Worm (Caenorhabditis elegans) whole organism, L3 larva: ENCODE data around the gene C44B7.5.

Experiments used
- R02D3.7 ChIP-seq: fragments of 150-350 bp; optimal IDR thresholded peaks from 2 replicates; lab custom pipeline; 2014; ENCODE audit warnings: missing biosample characterization, missing genetic modification characterization
- aly-2 ChIP-seq: fragments of 150-350 bp; optimal IDR thresholded peaks from 2 replicates; lab custom pipeline; 2014; ENCODE audit warnings: missing biosample characterization, missing genetic modification characterization
- ama-1 ChIP-seq: fragments of 150-350 bp; optimal IDR thresholded peaks from 2 replicates; lab custom pipeline; 2018
- ceh-16 ChIP-seq: sonication (generic microtip); optimal IDR thresholded peaks from 2 replicates; lab custom pipeline; 2017; ENCODE audit warnings: missing biosample characterization, missing genetic modification characterization
- ceh-28 ChIP-seq: fragments of 150-350 bp; optimal IDR thresholded peaks from 2 replicates; lab custom pipeline; 2014; ENCODE audit warnings: missing biosample characterization, missing genetic modification reagents, missing genetic modification characterization
- ceh-82 ChIP-seq: fragments of 150-350 bp; optimal IDR thresholded peaks from 2 replicates; lab custom pipeline; 2014; ENCODE audit warnings: missing biosample characterization, missing genetic modification characterization
- ceh-9 ChIP-seq: sonication (generic microtip); optimal IDR thresholded peaks from 2 replicates; lab custom pipeline; 2018; ENCODE audit warnings: missing biosample characterization, missing genetic modification characterization
- daf-12 ChIP-seq: fragments of 150-350 bp; optimal IDR thresholded peaks from 2 replicates; lab custom pipeline; 2014; ENCODE audit warnings: missing biosample characterization, missing genetic modification reagents, missing genetic modification characterization
- egl-27 ChIP-seq: sonication (generic microtip); optimal IDR thresholded peaks from 4 replicates; lab custom pipeline; 2017; ENCODE audit warnings: missing biosample characterization, missing genetic modification reagents, missing genetic modification characterization
- elt-1 ChIP-seq: fragments of 150-350 bp; optimal IDR thresholded peaks from 2 replicates; lab custom pipeline; 2014; ENCODE audit warnings: missing biosample characterization, missing genetic modification characterization
- elt-2 ChIP-seq: sonication (generic microtip); optimal IDR thresholded peaks from 2 replicates; lab custom pipeline; 2016; ENCODE audit warnings: missing genetic modification reagents, mild to moderate bottlenecking, missing genetic modification characterization, missing compliant biosample characterization
- elt-3 ChIP-seq, 3 experiments: fragments of 150-350 bp in 1 of 3; sonication (generic microtip) in 2 of 3; optimal IDR thresholded peaks; 2 replicates in 2 of 3; 4 replicates in 1 of 3; lab custom pipeline; 2014 to 2017; ENCODE audit warnings: missing biosample characterization in 3 of 3, missing genetic modification characterization in 3 of 3
- eor-1 ChIP-seq, 2 experiments: fragments of 150-350 bp; optimal IDR thresholded peaks; 2 replicates each; lab custom pipeline; 2014 to 2018; ENCODE audit warnings: missing biosample characterization in 2 of 2, missing genetic modification characterization in 2 of 2
- fkh-10 ChIP-seq: sonication (generic microtip); optimal IDR thresholded peaks from 2 replicates; lab custom pipeline; 2017; ENCODE audit warnings: missing biosample characterization, missing genetic modification reagents, missing genetic modification characterization
- fkh-2 ChIP-seq: fragments of 150-350 bp; optimal IDR thresholded peaks from 2 replicates; lab custom pipeline; 2014; ENCODE audit warnings: missing biosample characterization, missing genetic modification reagents, missing genetic modification characterization
- fos-1 ChIP-seq: fragments of 150-350 bp; optimal IDR thresholded peaks from 2 replicates; lab custom pipeline; 2014; ENCODE audit warnings: missing biosample characterization, missing genetic modification characterization
- hmg-11 ChIP-seq: sonication (generic microtip); optimal IDR thresholded peaks from 2 replicates; lab custom pipeline; 2016; ENCODE audit warnings: missing genetic modification characterization, missing compliant biosample characterization
- jun-1 ChIP-seq: fragments of 150-350 bp; optimal IDR thresholded peaks from 2 replicates; lab custom pipeline; 2014; ENCODE audit warnings: missing biosample characterization, missing genetic modification reagents, missing genetic modification characterization
- lin-15B ChIP-seq: fragments of 150-350 bp; optimal IDR thresholded peaks from 2 replicates; lab custom pipeline; 2014; ENCODE audit warnings: missing biosample characterization, missing genetic modification characterization
- lin-39 ChIP-seq: fragments of 150-350 bp; optimal IDR thresholded peaks from 2 replicates; lab custom pipeline; 2018; ENCODE audit warnings: missing biosample characterization, missing genetic modification reagents, missing genetic modification characterization
- lsy-12 ChIP-seq: sonication (generic microtip); optimal IDR thresholded peaks from 2 replicates; lab custom pipeline; 2016; ENCODE audit warnings: mild to moderate bottlenecking, missing genetic modification characterization, missing compliant biosample characterization
- mml-1 ChIP-seq: fragments of 150-350 bp; sonication (generic microtip); optimal IDR thresholded peaks from 3 replicates; lab custom pipeline; 2014; ENCODE audit warnings: missing biosample characterization, missing genetic modification characterization
- nfya-1 ChIP-seq: sonication (generic microtip); optimal IDR thresholded peaks from 2 replicates; lab custom pipeline; 2017; ENCODE audit warnings: missing genetic modification characterization, mild to moderate bottlenecking, missing compliant biosample characterization, antibody characterized with exemption, moderate library complexity; ENCODE audit not compliant: insufficient read depth
- nhr-11 ChIP-seq: fragments of 150-350 bp; optimal IDR thresholded peaks from 2 replicates; lab custom pipeline; 2014; ENCODE audit warnings: missing biosample characterization, missing genetic modification characterization
- nhr-12 ChIP-seq: fragments of 150-350 bp; optimal IDR thresholded peaks from 2 replicates; lab custom pipeline; 2014; ENCODE audit warnings: missing biosample characterization, missing genetic modification characterization
- nhr-237 ChIP-seq: fragments of 150-350 bp; optimal IDR thresholded peaks from 2 replicates; lab custom pipeline; 2014; ENCODE audit warnings: missing biosample characterization, missing genetic modification characterization
- nhr-25 ChIP-seq: sonication (generic microtip); optimal IDR thresholded peaks from 2 replicates; lab custom pipeline; 2017; ENCODE audit warnings: missing biosample characterization, missing genetic modification characterization
- nhr-28 ChIP-seq: fragments of 150-350 bp; optimal IDR thresholded peaks from 2 replicates; lab custom pipeline; 2014; ENCODE audit warnings: missing biosample characterization, missing genetic modification characterization
- nhr-43 ChIP-seq: sonication (generic microtip); optimal IDR thresholded peaks from 2 replicates; lab custom pipeline; 2016; ENCODE audit warnings: mild to moderate bottlenecking, missing genetic modification characterization, missing compliant biosample characterization; ENCODE audit not compliant: poor library complexity, severe bottlenecking
- nhr-67 ChIP-seq: fragments of 150-350 bp; optimal IDR thresholded peaks from 2 replicates; lab custom pipeline; 2014; ENCODE audit warnings: missing biosample characterization, missing genetic modification characterization
- nhr-76 ChIP-seq: fragments of 150-350 bp; sonication (generic microtip); optimal IDR thresholded peaks from 5 replicates; lab custom pipeline; 2014; ENCODE audit warnings: missing biosample characterization, missing genetic modification characterization
- nhr-77 ChIP-seq: fragments of 150-350 bp; optimal IDR thresholded peaks from 2 replicates; lab custom pipeline; 2014; ENCODE audit warnings: missing biosample characterization, missing genetic modification characterization
- pha-4 ChIP-seq: fragments of 150-350 bp; optimal IDR thresholded peaks from 2 replicates; lab custom pipeline; 2014; ENCODE audit warnings: missing biosample characterization, missing genetic modification reagents, missing genetic modification characterization
- pqm-1 ChIP-seq: fragments of 150-350 bp; optimal IDR thresholded peaks from 2 replicates; lab custom pipeline; 2017; ENCODE audit warnings: missing biosample characterization, missing genetic modification characterization, inconsistent platforms
- sea-2 ChIP-seq: fragments of 150-350 bp; sonication (generic microtip); optimal IDR thresholded peaks from 4 replicates; lab custom pipeline; 2014; ENCODE audit warnings: missing biosample characterization, missing genetic modification reagents, missing genetic modification characterization
- skn-1 ChIP-seq: fragments of 150-350 bp; optimal IDR thresholded peaks from 2 replicates; lab custom pipeline; 2014; ENCODE audit warnings: missing biosample characterization, missing genetic modification characterization
- snpc-4 ChIP-seq: fragments of 150-350 bp; optimal IDR thresholded peaks from 2 replicates; lab custom pipeline; 2014; ENCODE audit warnings: missing biosample characterization, missing genetic modification characterization
- tbx-2 ChIP-seq: sonication (generic microtip); optimal IDR thresholded peaks from 2 replicates; lab custom pipeline; 2016; ENCODE audit warnings: mild to moderate bottlenecking, missing genetic modification characterization, missing compliant biosample characterization
- unc-39 ChIP-seq: sonication (generic microtip); optimal IDR thresholded peaks from 4 replicates; lab custom pipeline; 2017; ENCODE audit warnings: missing biosample characterization, missing genetic modification characterization
- unc-62 ChIP-seq: fragments of 150-350 bp; sonication (generic microtip); optimal IDR thresholded peaks from 4 replicates; lab custom pipeline; 2014; ENCODE audit warnings: missing biosample characterization, missing genetic modification reagents, missing genetic modification characterization
- zag-1 ChIP-seq: fragments of 150-350 bp; optimal IDR thresholded peaks from 2 replicates; lab custom pipeline; 2014; ENCODE audit warnings: missing biosample characterization, missing genetic modification characterization
- ztf-11 ChIP-seq: fragments of 150-350 bp; optimal IDR thresholded peaks from 2 replicates; lab custom pipeline; 2014; ENCODE audit warnings: missing biosample characterization, missing genetic modification characterization

C44B7.5 gene

DNA sequence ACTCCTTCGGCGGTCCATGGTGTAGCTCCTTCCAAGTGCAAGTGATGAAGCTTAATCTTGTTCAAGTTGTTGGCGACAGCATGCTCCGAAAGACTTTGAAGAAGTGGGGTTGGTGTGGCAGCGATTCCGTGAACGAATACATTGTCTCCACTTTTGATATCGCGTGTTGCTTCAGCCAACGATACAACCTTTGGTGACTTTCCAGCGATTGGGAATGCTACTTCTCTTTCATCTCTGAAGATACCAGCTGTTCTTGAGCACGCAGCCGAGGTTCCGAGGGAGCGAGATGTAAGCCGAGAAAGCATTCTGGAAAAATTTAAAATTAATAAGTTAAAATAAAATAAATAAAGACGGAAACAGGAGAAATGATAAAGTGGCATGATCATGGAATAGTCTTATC, 17.7 kb upstream of the C44B7.5 start, which contains the start of gene acer-1:
TSS of gene acer-1 (minus strand) at position 306 of the 400 bp plus-strand sequence.
- TF ChIP-seq lin-15B (tag; lab: Kevin White, UChicago): no peak
- peak; percentile 3 for TF ChIP-seq elt-2
- TF ChIP-seq pha-4: peak; percentile 37
- TF ChIP-seq nhr-77 (tag; lab: Kevin White, UChicago): no peak
- TF ChIP-seq ama-1 (lab: Kevin White, UChicago): peak; percentile 93
- TF ChIP-seq lin-39 (tag; lab: Kevin White, UChicago): peak; percentile 13
- TF ChIP-seq fkh-2 (tag; lab: Kevin White, UChicago): no peak
- no peak for TF ChIP-seq hmg-11 (tag; lab: Kevin White, UChicago)
- TF ChIP-seq nfya-1 (tag; lab: Kevin White, UChicago): peak; percentile 9
- TF ChIP-seq elt-1 (tag; lab: Kevin White, UChicago): no peak
- TF ChIP-seq unc-62 (GFP tag; lab: Kevin White, UChicago): no peak

DNA sequence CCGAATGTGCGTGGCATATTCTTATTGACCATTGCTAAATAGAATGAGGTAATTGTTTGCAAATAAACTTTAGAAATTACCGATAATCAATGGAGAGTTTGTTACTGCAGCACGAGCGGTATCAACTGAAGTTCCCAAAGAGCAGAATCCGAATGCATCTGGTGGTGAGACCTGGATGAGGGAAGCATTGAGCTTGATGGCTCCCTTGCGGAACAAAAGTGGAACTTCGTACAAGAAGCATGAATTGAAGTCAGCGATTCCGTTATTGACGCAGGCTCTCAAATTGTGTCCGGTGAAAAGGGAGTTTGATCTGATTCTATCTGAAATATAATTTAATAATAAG, 17.2 kb upstream of the C44B7.5 start:
- no peak for TF ChIP-seq sea-2
- TF ChIP-seq ama-1 (lab: Kevin White, UChicago): peak; percentile 78
- TF ChIP-seq jun-1 (tag; lab: Kevin White, UChicago): no peak
- TF ChIP-seq egl-27 (tag; lab: Kevin White, UChicago): no peak
- TF ChIP-seq fos-1 (tag; lab: Kevin White, UChicago): peak; percentile 17

DNA sequence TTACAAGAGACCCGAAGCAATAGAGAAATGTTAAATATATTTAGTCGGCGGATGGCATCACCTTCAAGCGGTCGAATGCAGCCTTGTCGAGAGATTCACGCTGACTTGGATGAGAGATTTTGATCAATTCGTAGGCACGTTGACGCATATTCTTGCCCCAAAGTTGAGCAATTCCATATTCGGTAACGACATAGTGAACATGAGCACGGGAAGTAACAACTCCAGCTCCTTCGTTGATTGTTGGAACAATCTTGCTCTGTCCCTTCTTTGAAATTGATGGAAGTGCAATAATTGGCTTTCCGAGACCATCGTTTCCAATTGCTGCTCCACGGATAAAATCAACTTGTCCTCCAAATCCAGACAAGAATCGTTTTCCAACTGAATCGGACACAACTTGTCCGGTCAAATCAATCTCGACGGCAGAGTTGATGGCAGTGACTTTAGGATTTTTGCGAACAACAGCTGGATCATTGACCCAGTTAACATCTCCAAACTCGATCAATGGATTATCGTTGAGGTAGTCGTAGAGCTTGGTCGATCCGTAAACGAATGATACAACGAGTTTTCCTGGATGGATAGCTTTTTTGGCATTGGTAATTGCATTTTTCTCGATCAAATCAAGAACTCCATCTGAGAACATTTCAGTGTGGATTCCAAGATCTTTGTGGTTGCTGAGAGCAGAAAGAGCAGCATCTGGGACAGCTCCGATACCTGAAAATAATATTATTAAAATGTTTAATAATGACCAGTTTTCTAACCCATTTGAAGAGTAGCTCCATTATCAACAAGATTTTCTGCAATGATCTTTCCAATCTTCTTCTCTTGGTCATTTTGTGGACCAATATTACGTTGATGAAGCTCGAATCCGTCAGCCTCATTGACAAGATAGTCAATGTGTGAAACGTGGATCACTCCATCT, 16.5 kb upstream of the C44B7.5 start:
- peak; percentile 28 for TF ChIP-seq lin-39 (tag; lab: Kevin White, UChicago)
- TF ChIP-seq nhr-76: no peak
- TF ChIP-seq hmg-11 (tag; lab: Kevin White, UChicago): no peak
- TF ChIP-seq ceh-28: no peak
- TF ChIP-seq elt-2: no peak
- no peak for TF ChIP-seq snpc-4 (tag; lab: Kevin White, UChicago)
- no peak for TF ChIP-seq R02D3.7
- no peak for TF ChIP-seq lsy-12 (tag; lab: Kevin White, UChicago)
- TF ChIP-seq nhr-43 (tag; lab: Kevin White, UChicago): peak; percentile 66
- TF ChIP-seq lin-15B (tag; lab: Kevin White, UChicago): no peak
- TF ChIP-seq zag-1: no peak
- TF ChIP-seq nhr-11 (tag; lab: Kevin White, UChicago): no peak
- no peak for TF ChIP-seq mml-1 (tag; lab: Kevin White, UChicago)
- no peak for TF ChIP-seq nhr-67 (tag; lab: Kevin White, UChicago)
- TF ChIP-seq aly-2 (tag; lab: Kevin White, UChicago): no peak
- no peak for TF ChIP-seq elt-3 (tag; optimal IDR thresholded peaks at IDR 0.05; lab: Kevin White, UChicago)
- TF ChIP-seq ama-1 (lab: Kevin White, UChicago): peak; percentile 56
- no peak for TF ChIP-seq nfya-1 (tag; lab: Kevin White, UChicago)
- TF ChIP-seq fkh-10 (GFP tag; lab: Kevin White, UChicago): no peak
- no peak for TF ChIP-seq unc-62 (GFP tag; lab: Kevin White, UChicago)
- TF ChIP-seq daf-12 (tag; lab: Kevin White, UChicago): no peak
- no peak for TF ChIP-seq nhr-28 (tag; lab: Kevin White, UChicago)
- TF ChIP-seq eor-1 (tag; optimal IDR thresholded peaks at IDR 0.05; lab: Kevin White, UChicago): no peak

- TF ChIP-seq daf-12 (tag; lab: Kevin White, UChicago) (no peak), sea-2 (no peak), pha-4 (peak; percentile 73), ceh-82 (no peak), snpc-4 (tag; lab: Kevin White, UChicago) (no peak), mml-1 (tag; lab: Kevin White, UChicago) (no peak), nfya-1 (tag; lab: Kevin White, UChicago) (peak; percentile 21), ztf-11 (tag; lab: Kevin White, UChicago) (no peak), tbx-2 (tag; lab: Kevin White, UChicago) (peak; percentile 29), ceh-9 (tag; lab: Kevin White, UChicago) (no peak), ceh-16 (no peak), lin-15B (tag; lab: Kevin White, UChicago) (no peak), nhr-237 (tag; lab: Kevin White, UChicago) (no peak), zag-1 (no peak), nhr-12 (tag; lab: Kevin White, UChicago) (no peak), lin-39 (tag; lab: Kevin White, UChicago) (no peak), egl-27 (tag; lab: Kevin White, UChicago) (no peak), skn-1 (tag; lab: Kevin White, UChicago) (no peak), elt-2 (peak; percentile 66), nhr-43 (tag; lab: Kevin White, UChicago) (peak; percentile 78), nhr-76 (peak; percentile 4), pqm-1 (tag; lab: Kevin White, UChicago) (peak; percentile 63), R02D3.7 (no peak), unc-39 (no peak), fkh-10 (GFP tag; lab: Kevin White, UChicago) (no peak), elt-3 (tag; optimal IDR thresholded peaks at IDR 0.05; lab: Kevin White, UChicago) (no peak), fkh-2 (tag; lab: Kevin White, UChicago) (no peak), nhr-25 (no peak), ama-1 (lab: Kevin White, UChicago) (peak; percentile 91), fos-1 (tag; lab: Kevin White, UChicago) (no peak)
Measured at ce11 chrII:6888211-6888610, 15.8 kb upstream of the C44B7.5 start.
